Worm (Caenorhabditis elegans): Measurements from ENCODE around the gene srh-129.

- TF ChIP-seq spr-3 (GFP tag; optimal IDR thresholded peaks at IDR 0.05) (no peak), Y105C5A.15 (GFP tag; IDR thresholded peaks at IDR 0.05) (no peak)
Observed at ce11 chrV:5161792-5162191, 18.1 kb upstream of the srh-129 start, which contains the start of gene abu-6.
